Fruit fly (Drosophila melanogaster): ENCODE results near the gene CG9921.

Gene CG9921

dm6 chrX:16333434-16334141 lies at the start of gene CG9921, which contains the start of gene Dsp1 (continued):
- TF ChIP-seq sr (GFP tag; IDR thresholded peaks at IDR 0.05) (no peak), Sry-β (GFP tag; optimal IDR thresholded peaks at IDR 0.05) (no peak), HLHmδ (GFP tag; optimal IDR thresholded peaks at IDR 0.05) (peak; percentile 90), dati (GFP tag; IDR thresholded peaks at IDR 0.05) (no peak), fru (optimal IDR thresholded peaks at IDR 0.05) (no peak), gsb (GFP tag; IDR thresholded peaks at IDR 0.05) (no peak), CG12071 (GFP tag; optimal IDR thresholded peaks at IDR 0.05) (peak; percentile 30), cg (GFP tag; optimal IDR thresholded peaks at IDR 0.05) (peak; percentile 97), CG2199 (GFP tag; IDR thresholded peaks at IDR 0.05) (peak; percentile 99), CG3281 (GFP tag; optimal IDR thresholded peaks at IDR 0.05) (peak; percentile 13), maf-S (GFP tag; optimal IDR thresholded peaks at IDR 0.05) (no peak), lilli (GFP tag; optimal IDR thresholded peaks at IDR 0.05) (peak; percentile 14), HHEX (GFP tag; optimal IDR thresholded peaks at IDR 0.05) (peak; percentile 4), h (optimal IDR thresholded peaks at IDR 0.05) (no peak), scrt (GFP tag; optimal IDR thresholded peaks at IDR 0.05) (peak; percentile 23), so (GFP tag; IDR thresholded peaks at IDR 0.05) (peak; percentile 15; the same call in 1 of the 3 replicates), B-H2 (GFP tag; optimal IDR thresholded peaks at IDR 0.05) (peak; percentile 13), CG17802 (tag; optimal IDR thresholded peaks at IDR 0.05) (no peak), CG15011 (GFP tag; optimal IDR thresholded peaks at IDR 0.05) (no peak), CG2889 (GFP tag; IDR thresholded peaks at IDR 0.05) (no peak), corto (GFP tag; optimal IDR thresholded peaks at IDR 0.05) (peak; percentile 23), schlank (tag; optimal IDR thresholded peaks at IDR 0.05) (peak; percentile 31), croc (GFP tag; conservative IDR thresholded peaks at IDR 0.05) (no peak), CG6254 (GFP tag; optimal IDR thresholded peaks at IDR 0.05) (no peak), CG2678 (tag; optimal IDR thresholded peaks at IDR 0.05) (no peak), chinmo (GFP tag; IDR thresholded peaks at IDR 0.05; ENCODE audit: partially characterized antibody) (peak; percentile 95), odd (GFP tag; optimal IDR thresholded peaks at IDR 0.05) (no peak), MTF-1 (GFP tag; optimal IDR thresholded peaks at IDR 0.05; ENCODE audit: borderline replicate concordance) (peak; percentile 48), btn (GFP tag; optimal IDR thresholded peaks at IDR 0.05) (no peak), CG17829 (tag; optimal IDR thresholded peaks at IDR 0.05) (peak; percentile 1), Aef1 (GFP tag; IDR thresholded peaks at IDR 0.05) (peak; percentile 38; the same call in 2 of the 3 replicates), CG42726 (GFP tag; IDR thresholded peaks at IDR 0.05; ENCODE audit: partially characterized antibody) (no peak), Adf1 (GFP tag; IDR thresholded peaks at IDR 0.05) (no peak), CG11247 (GFP tag; IDR thresholded peaks at IDR 0.05) (no peak), CG1603 (tag; optimal IDR thresholded peaks at IDR 0.05) (peak; percentile 5)

dm6 chrX:16374059-16374458 lies 40.7 kb upstream of the CG9921 start:
- TF ChIP-seq CG10366 (GFP tag; IDR thresholded peaks at IDR 0.05) (no peak), gsb-n (tag; optimal IDR thresholded peaks at IDR 0.05) (no peak), insv (GFP tag; optimal IDR thresholded peaks at IDR 0.05) (peak in 1 of 2 experiments; percentile 40), Elba2 (GFP tag; optimal IDR thresholded peaks at IDR 0.05) (peak; percentile 53), vvl (GFP tag; IDR thresholded peaks at IDR 0.05) (peak; percentile 39; the same call in 1 of the 2 replicates)
